Fruit fly (Drosophila melanogaster) whole organism, adult: ENCODE results near the gene CG11811.

Source experiments
- CG11617 ChIP-seq: fragments of 200-800 bp; sonication (Bioruptor generic); optimal IDR thresholded peaks from 2 replicates; lab custom pipeline; 2017; ENCODE audit warnings: mild to moderate bottlenecking, missing biosample characterization, missing genetic modification reagents, missing genetic modification characterization
- bab1 ChIP-seq: fragments of 200-800 bp; sonication (Bioruptor generic); optimal IDR thresholded peaks from 3 replicates; lab custom pipeline; 2019; ENCODE audit warnings: missing biosample characterization, mild to moderate bottlenecking, missing genetic modification characterization, moderate library complexity
- cnc ChIP-seq, 2 experiments: fragments of >200 bp; optimal IDR thresholded peaks; 2 replicates each; lab custom pipeline; 2017
- kay ChIP-seq: fragments of 200-800 bp; sonication (Bioruptor generic); peaks from one replicate; lab custom pipeline; 2016; ENCODE audit warnings: missing biosample characterization, missing genetic modification characterization, borderline replicate concordance
- ovo ChIP-seq: fragments of 200-800 bp; sonication (Bioruptor generic); optimal IDR thresholded peaks from 2 replicates; lab custom pipeline; 2016; ENCODE audit warnings: missing biosample characterization, missing genetic modification characterization
- pad ChIP-seq: fragments of 200-800 bp; sonication (Bioruptor generic); optimal IDR thresholded peaks from 3 replicates; lab custom pipeline; 2017; ENCODE audit warnings: missing biosample characterization, missing genetic modification characterization, mild to moderate bottlenecking, moderate library complexity, missing genetic modification reagents

DNA sequence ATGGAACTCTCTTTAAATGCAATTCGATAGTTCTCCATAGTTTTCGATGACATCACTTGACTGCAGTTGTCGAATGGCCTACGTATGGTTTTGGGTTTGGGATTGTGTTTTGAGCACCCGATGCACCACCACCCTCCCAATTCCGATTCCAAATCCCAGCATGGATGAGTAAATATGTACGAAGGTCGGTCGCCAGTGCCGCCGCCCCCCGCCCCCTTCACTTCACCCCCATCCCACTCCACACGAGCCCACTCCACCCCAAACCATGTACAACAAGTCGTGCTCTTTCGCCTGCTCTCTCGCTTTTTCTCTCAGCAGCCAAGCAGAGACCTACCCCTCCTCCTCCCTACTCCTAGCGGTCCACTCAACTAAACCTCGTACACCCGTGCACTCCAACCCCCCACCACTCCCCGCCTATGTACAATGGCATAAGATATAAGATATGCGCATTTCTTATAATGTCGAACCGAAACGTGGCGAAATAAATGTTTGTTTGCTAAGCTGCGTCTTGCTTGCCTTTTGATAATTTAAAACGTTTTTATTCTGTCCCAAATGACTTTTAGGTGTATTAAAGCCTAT is 10.0 kb upstream of the CG11811 start:
- no peak for TF ChIP-seq cnc (optimal IDR thresholded peaks at IDR 0.05; lab: Kevin White, UChicago)
- no peak for TF ChIP-seq ovo (GFP tag; lab: Kevin White, UChicago)
- TF ChIP-seq pad (GFP tag; lab: Kevin White, UChicago): no peak
- no peak for TF ChIP-seq bab1 (GFP tag; lab: Kevin White, UChicago)
- peak; percentile 3 for TF ChIP-seq kay (GFP tag; lab: Kevin White, UChicago)
- no peak for TF ChIP-seq CG11617
